Worm (Caenorhabditis elegans) whole organism, L4 larva: ENCODE data around the gene Y4C6B.7.
A peak's percentile ranks its signal among the peaks of the same experiment; 100 is the strongest.
"Not testable (repeated sequence)": the region's sequence is repeated elsewhere in the genome, so short reads cannot be mapped to it uniquely, and the experiment has no call there.

Experiments used
- T20F7.1 ChIP-seq: fragments of 200-800 bp; sonication (Bioruptor generic); optimal IDR thresholded peaks from 2 replicates; lab custom pipeline; 2018; ENCODE audit warnings: mild to moderate bottlenecking, missing genetic modification characterization, missing compliant biosample characterization
- ZK337.2 ChIP-seq: fragments of 200-800 bp; sonication (Bioruptor generic); IDR thresholded peaks from 2 replicates; pipeline ENCODE4 v1.3.6; 2022; ENCODE audit warnings: missing genetic modification reagents, missing genetic modification characterization, missing compliant biosample characterization
- aha-1 ChIP-seq: fragments of 150-350 bp; peaks from one replicate; lab custom pipeline; 2014; ENCODE audit warnings: missing biosample characterization, missing genetic modification characterization
- aly-2 ChIP-seq: sonication (generic microtip); optimal IDR thresholded peaks from 2 replicates; lab custom pipeline; 2018; ENCODE audit warnings: missing biosample characterization, missing genetic modification characterization
- arid-1 ChIP-seq: fragments of 200-800 bp; sonication (Bioruptor generic); conservative IDR thresholded peaks from 2 replicates; pipeline ENCODE4 v1.3.6; 2022; ENCODE audit warnings: missing genetic modification reagents, missing genetic modification characterization, missing compliant biosample characterization
- ceh-20 ChIP-seq: fragments of 200-800 bp; sonication (Bioruptor generic); IDR thresholded peaks from 2 replicates; pipeline ENCODE4 v1.3.6; 2022; ENCODE audit warnings: missing genetic modification reagents, missing genetic modification characterization, missing compliant biosample characterization
- ceh-32 ChIP-seq: sonication (generic microtip); optimal IDR thresholded peaks from 2 replicates; lab custom pipeline; 2016; ENCODE audit warnings: mild to moderate bottlenecking, missing genetic modification characterization, missing compliant biosample characterization; ENCODE audit not compliant: poor library complexity
- ceh-44 ChIP-seq: fragments of 200-800 bp; sonication (Bioruptor generic); IDR thresholded peaks from 2 replicates; pipeline ENCODE4 v1.3.6; 2022; ENCODE audit warnings: missing genetic modification reagents, missing genetic modification characterization, missing compliant biosample characterization
- ces-1 ChIP-seq: fragments of 150-350 bp; sonication (generic microtip); optimal IDR thresholded peaks from 4 replicates; lab custom pipeline; 2014; ENCODE audit warnings: missing biosample characterization, missing genetic modification reagents, missing genetic modification characterization
- daf-12 ChIP-seq: fragments of 150-350 bp; optimal IDR thresholded peaks from 2 replicates; lab custom pipeline; 2014; ENCODE audit warnings: missing biosample characterization, missing genetic modification reagents, missing genetic modification characterization
- daf-8 ChIP-seq: fragments of 200-800 bp; sonication (Bioruptor generic); IDR thresholded peaks from 2 replicates; pipeline ENCODE4 v1.3.6; 2022; ENCODE audit warnings: missing genetic modification characterization, missing compliant biosample characterization
- dmd-6 ChIP-seq: fragments of 200-800 bp; sonication (Bioruptor generic); IDR thresholded peaks from 2 replicates; pipeline ENCODE4 v1.3.6; 2022; ENCODE audit warnings: missing genetic modification reagents, missing genetic modification characterization, missing compliant biosample characterization
- duxl-1 ChIP-seq: sonication (generic microtip); optimal IDR thresholded peaks from 2 replicates; lab custom pipeline; 2016; ENCODE audit warnings: mild to moderate bottlenecking, missing genetic modification characterization, moderate library complexity, missing compliant biosample characterization; ENCODE audit not compliant: poor library complexity
- egl-43 ChIP-seq: fragments of 200-800 bp; sonication (Bioruptor generic); IDR thresholded peaks from 2 replicates; pipeline ENCODE4 v1.3.6; 2022; ENCODE audit warnings: missing genetic modification reagents, missing genetic modification characterization, missing compliant biosample characterization
- fos-1 ChIP-seq: fragments of 150-350 bp; optimal IDR thresholded peaks from 2 replicates; lab custom pipeline; 2014; ENCODE audit warnings: missing biosample characterization, missing genetic modification characterization
- hlh-30 ChIP-seq: sonication (generic microtip); optimal IDR thresholded peaks from 2 replicates; lab custom pipeline; 2017; ENCODE audit warnings: antibody characterized with exemption, mild to moderate bottlenecking, missing genetic modification characterization, missing compliant biosample characterization; ENCODE audit not compliant: insufficient read depth
- lir-3 ChIP-seq: sonication (generic microtip); optimal IDR thresholded peaks from 2 replicates; lab custom pipeline; 2016; ENCODE audit warnings: mild to moderate bottlenecking, missing genetic modification characterization, missing compliant biosample characterization
- mxl-3 ChIP-seq: fragments of 200-800 bp; sonication (Bioruptor generic); optimal IDR thresholded peaks from 2 replicates; lab custom pipeline; 2018; ENCODE audit warnings: mild to moderate bottlenecking, missing genetic modification characterization, missing compliant biosample characterization
- nhr-10 ChIP-seq: fragments of 150-350 bp; optimal IDR thresholded peaks from 2 replicates; lab custom pipeline; 2014; ENCODE audit warnings: missing biosample characterization, missing genetic modification characterization
- nhr-6 ChIP-seq: fragments of 150-350 bp; optimal IDR thresholded peaks from 2 replicates; lab custom pipeline; 2014; ENCODE audit warnings: missing biosample characterization, missing genetic modification characterization
- nhr-76 ChIP-seq: fragments of 150-350 bp; optimal IDR thresholded peaks from 2 replicates; lab custom pipeline; 2014; ENCODE audit warnings: missing biosample characterization, missing genetic modification characterization
- nhr-77 ChIP-seq: fragments of 150-350 bp; optimal IDR thresholded peaks from 2 replicates; lab custom pipeline; 2014; ENCODE audit warnings: missing biosample characterization, missing genetic modification characterization
- snpc-1.2 ChIP-seq: fragments of 200-800 bp; sonication (Bioruptor generic); IDR thresholded peaks from 2 replicates; pipeline ENCODE4 v1.3.6; 2022; ENCODE audit warnings: missing genetic modification reagents, missing genetic modification characterization, missing compliant biosample characterization
- spr-3 ChIP-seq: fragments of 200-800 bp; sonication (Bioruptor generic); optimal IDR thresholded peaks from 2 replicates; lab custom pipeline; 2018; ENCODE audit warnings: mild to moderate bottlenecking, missing genetic modification characterization, missing compliant biosample characterization
- unc-130 ChIP-seq: sonication (generic microtip); optimal IDR thresholded peaks from 2 replicates; lab custom pipeline; 2016; ENCODE audit warnings: missing genetic modification reagents, missing genetic modification characterization, missing compliant biosample characterization
- unc-39 ChIP-seq: sonication (generic microtip); optimal IDR thresholded peaks from 2 replicates; lab custom pipeline; 2017; ENCODE audit warnings: missing biosample characterization, missing genetic modification characterization
- zag-1 ChIP-seq: fragments of 150-350 bp; optimal IDR thresholded peaks from 2 replicates; lab custom pipeline; 2014; ENCODE audit warnings: missing biosample characterization, missing genetic modification characterization

Gene Y4C6B.7

ce11 chrIV:5317106-5317505, 36.2 kb downstream of the Y4C6B.7 start (continued):
- TF ChIP-seq ces-1 (GFP tag; lab: Kevin White, UChicago) (no peak), duxl-1 (peak; percentile 69), ceh-44 (GFP tag; lab: Robert Waterston, UW) (no peak), mxl-3 (no peak), daf-12 (no peak), arid-1 (0 out of 2 replicates have a peak, but pooled peaks have one; percentile 18), unc-130 (GFP tag; lab: Kevin White, UChicago) (no peak), ceh-32 (no peak), unc-39 (no peak)

ce11 chrIV:5316223-5316622, 37.0 kb downstream of the Y4C6B.7 start, which contains the start of gene msp-65:
TSS of gene msp-65 (plus strand) at chrIV:5316523.
- TF ChIP-seq aly-2, lir-3, zag-1 (tag; lab: Kevin White, UChicago): not testable (repeated sequence)

- TF ChIP-seq daf-8 (GFP tag; lab: Robert Waterston, UW); T20F7.1 (GFP tag; lab: Kevin White, UChicago); ZK337.2 (GFP tag; lab: Robert Waterston, UW): not testable (repeated sequence)
Observed at ce11 chrIV:5313011-5313410, 40.3 kb downstream of the Y4C6B.7 start, which contains the start of the genes msp-59 and ZK354.2. TSS of gene msp-59 (minus strand) at chrIV:5313111. TSS of gene ZK354.2 (plus strand) at chrIV:5313405.

ce11 chrIV:5309742-5310141, 43.5 kb downstream of the Y4C6B.7 start, which contains the start of gene ZK354.3:
TSS of gene ZK354.3 (plus strand) at chrIV:5310042.
- TF ChIP-seq nhr-10 (tag; lab: Kevin White, UChicago) (no peak), ceh-20 (GFP tag; lab: Robert Waterston, UW) (no peak)

- TF ChIP-seq snpc-1.2 = 0 out of 2 replicates have a peak, but pooled peaks have one; percentile 79
Observed at ce11 chrIV:5309137-5309536, 44.1 kb downstream of the Y4C6B.7 start.

- not testable (repeated sequence) for TF ChIP-seq fos-1 (tag; lab: Kevin White, UChicago); aly-2 (tag; lab: Kevin White, UChicago); dmd-6 (GFP tag; lab: Robert Waterston, UW)
Observed at ce11 chrIV:5308046-5308643, 45.1 kb downstream of the Y4C6B.7 start, which contains the start of the genes ZK354.9 and msp-58. TSS of gene ZK354.9 (minus strand) at chrIV:5308146. TSS of gene msp-58 (plus strand) at chrIV:5308593.

ce11 chrIV:5306040-5306439, 47.2 kb downstream of the Y4C6B.7 start, which contains the start of gene ZK354.8:
TSS of gene ZK354.8 (minus strand) at chrIV:5306140.
- TF ChIP-seq hlh-30 (tag; lab: Kevin White, UChicago) (no peak), nhr-76 (tag; lab: Kevin White, UChicago) (no peak), nhr-77 (tag; lab: Kevin White, UChicago) (no peak), spr-3 (GFP tag; lab: Kevin White, UChicago) (no peak), egl-43 (GFP tag; lab: Robert Waterston, UW) (no peak), nhr-6 (tag; lab: Kevin White, UChicago) (no peak)

ce11 chrIV:5303030-5303429, 50.2 kb downstream of the Y4C6B.7 start, which contains the start of gene ZK354.7:
TSS of gene ZK354.7 (minus strand) at chrIV:5303130.
- TF ChIP-seq aha-1 (tag; lab: Kevin White, UChicago) = peak; percentile 13
- TF ChIP-seq nhr-10 (tag; lab: Kevin White, UChicago) = no peak
